Fruit fly (Drosophila melanogaster) S2 (cell line): ENCODE data around the gene CG42763.

Experiments used
- CG8478 ChIP-seq: fragments of >200 bp; optimal IDR thresholded peaks from 2 replicates; lab custom pipeline; 2018
- CTCF ChIP-seq, 2 experiments: fragments of >200 bp; optimal IDR thresholded peaks; 2 replicates each; lab custom pipeline; 2018

CG42763 gene

DNA sequence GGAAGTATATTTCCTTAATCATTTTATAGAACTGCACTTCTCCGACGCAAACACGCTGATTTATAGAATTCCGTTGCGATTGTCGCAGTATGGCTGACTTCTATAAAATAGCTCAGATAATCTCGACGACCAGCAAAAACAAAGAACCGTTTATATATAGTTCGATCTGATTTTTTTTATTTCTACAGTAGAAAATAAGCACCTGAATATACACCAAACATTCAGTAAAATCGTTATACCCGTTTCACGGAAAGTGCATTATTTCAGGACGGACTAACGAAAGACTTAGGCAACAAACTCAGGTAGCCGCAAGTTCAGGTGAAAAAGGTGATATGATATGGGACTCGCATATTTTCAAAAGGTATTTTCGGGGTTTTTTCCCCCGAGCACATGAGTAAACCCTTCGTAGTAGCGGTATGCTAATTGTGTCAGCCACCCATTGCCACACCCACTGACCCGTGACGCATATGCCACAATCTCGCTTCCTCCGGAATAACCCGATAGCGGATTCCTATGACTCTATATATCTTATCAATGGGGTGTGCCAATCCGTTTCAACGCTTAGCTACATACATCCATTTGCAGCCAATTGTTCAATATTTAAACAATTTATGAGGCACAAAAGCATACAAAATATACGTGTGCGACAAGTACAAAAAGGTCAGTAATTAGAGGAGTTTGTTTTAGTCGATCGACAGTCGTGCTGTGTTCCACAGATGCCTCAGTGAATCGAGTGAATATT is at the start of gene CG42763, which contains the start of gene CG43394:
Gene CG42763, minus strand, starts transcription at position 41 of the 742 bp plus-strand sequence.
Gene CG43394, plus strand, starts transcription at position 692 of the 742 bp plus-strand sequence.
- no peak for TF ChIP-seq CG8478 (lab: Kevin White, UChicago)
- TF ChIP-seq CTCF (optimal IDR thresholded peaks at IDR 0.05; lab: Kevin White, UChicago), result no peak

DNA sequence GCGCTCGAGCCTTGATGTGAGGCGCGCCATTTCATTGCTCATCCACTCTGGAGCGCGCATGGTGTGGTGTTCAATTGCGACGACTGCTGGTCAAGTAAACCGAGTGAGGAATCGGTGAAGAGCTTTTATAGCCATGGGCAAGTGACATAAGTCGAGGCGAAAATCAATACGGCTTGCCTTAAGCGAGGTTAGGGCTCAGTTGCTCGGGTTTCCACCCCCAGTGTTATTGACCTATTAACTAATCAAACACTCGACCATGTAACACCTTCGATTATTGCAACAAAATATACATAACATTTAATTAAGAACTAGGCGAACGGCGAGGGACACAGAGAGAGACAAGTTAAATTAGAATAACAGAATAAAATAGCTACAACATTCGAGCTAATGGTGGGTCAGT is 45.8 kb upstream of the CG42763 start, which contains the start of gene CG34134:
Gene CG34134, minus strand, starts transcription at position 101 of the 400 bp plus-strand sequence.
- TF ChIP-seq CTCF (optimal IDR thresholded peaks at IDR 0.05; lab: Kevin White, UChicago) (no peak), CG8478 (lab: Kevin White, UChicago) (no peak)

DNA sequence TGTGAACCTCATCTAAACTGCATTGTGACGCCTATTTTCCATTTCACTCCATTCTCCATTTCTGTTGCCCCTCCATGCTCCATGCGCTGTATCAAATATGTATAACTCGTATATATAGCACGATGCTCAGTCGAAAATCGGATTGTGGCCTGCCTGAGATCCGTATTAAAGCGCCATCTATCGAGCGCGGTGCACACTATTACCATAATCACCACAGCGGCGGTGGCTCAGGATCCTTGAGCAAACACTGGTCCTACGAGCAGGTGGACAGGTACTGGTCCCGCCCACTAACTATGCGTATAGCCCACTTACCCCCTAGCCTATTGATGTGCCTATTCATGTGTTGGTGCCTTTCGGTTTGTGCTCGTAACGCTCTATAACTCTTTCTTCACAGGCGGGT is 40.1 kb upstream of the CG42763 start:
- TF ChIP-seq CG8478 (lab: Kevin White, UChicago) (no peak), CTCF (optimal IDR thresholded peaks at IDR 0.05; lab: Kevin White, UChicago) (peak; percentile 82 to 90)

DNA sequence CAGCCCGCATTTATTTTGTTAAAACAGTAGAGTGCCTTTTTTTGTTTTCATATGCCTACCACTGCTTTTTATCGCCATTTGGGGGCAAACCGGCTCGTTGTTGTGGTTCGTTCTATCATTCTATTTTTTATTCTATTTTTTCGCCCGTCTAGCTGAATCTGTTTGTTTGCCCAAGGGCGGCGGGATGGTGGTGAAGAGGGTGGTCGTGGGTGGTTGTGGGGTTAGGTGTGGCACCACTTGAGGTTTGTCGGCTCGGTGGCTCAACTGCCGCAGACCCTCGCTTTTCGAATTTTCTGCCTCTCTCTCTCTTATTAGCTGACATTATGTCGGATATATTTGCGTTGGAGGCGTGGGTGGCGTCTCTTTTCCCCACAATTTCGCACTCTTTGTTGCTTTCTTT is 26.6 kb upstream of the CG42763 start:
- TF ChIP-seq CTCF (optimal IDR thresholded peaks at IDR 0.05; lab: Kevin White, UChicago) (no peak), CG8478 (lab: Kevin White, UChicago) (no peak)

DNA sequence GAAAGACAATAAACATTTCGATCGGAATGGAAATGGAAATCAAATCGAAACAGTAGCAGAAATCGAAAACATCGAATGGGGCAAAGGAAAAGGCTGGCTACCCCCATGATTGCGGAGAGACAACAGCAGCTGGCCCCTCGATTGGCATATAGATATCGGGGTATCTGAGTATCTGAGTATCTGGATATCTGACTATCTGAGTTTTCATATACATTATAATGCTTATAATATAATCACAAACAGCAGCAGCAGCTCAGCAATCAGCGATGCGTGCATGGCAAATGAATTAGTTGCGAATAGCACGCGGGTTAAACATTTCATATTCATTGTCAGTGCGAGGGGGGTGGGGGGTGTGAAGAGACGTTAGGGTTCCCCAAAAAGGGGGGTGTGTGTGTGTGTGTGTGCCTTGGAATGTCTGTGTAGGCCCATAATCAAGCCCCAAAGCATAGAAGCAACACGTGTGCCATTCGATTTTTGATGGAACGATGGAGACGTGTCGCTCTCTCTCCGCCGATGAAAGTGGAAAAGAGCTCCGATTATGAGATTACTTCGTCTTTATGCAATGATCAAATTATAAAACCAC is 25.8 kb upstream of the CG42763 start:
- no peak for TF ChIP-seq CG8478 (lab: Kevin White, UChicago)
- TF ChIP-seq CTCF (optimal IDR thresholded peaks at IDR 0.05; lab: Kevin White, UChicago), result no peak

DNA sequence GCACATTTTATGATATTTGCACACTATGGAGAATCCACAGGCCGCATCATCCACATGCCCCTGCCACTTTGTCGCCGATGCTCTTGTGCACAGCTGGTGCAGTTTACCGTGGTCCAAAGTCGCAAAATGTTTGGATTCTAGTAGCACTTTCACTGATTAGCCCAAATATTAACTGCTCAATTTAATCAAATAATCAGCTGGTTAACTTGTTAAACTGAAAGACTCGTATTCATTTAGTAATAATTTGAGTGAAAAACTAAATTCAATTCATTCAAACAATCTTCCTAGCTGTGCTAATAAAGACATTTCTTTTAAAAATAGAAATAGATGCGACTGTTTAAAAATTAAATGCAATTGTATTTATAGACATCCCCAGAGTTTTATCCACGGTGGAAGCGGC is 23.2 kb upstream of the CG42763 start:
- TF ChIP-seq CTCF (optimal IDR thresholded peaks at IDR 0.05; lab: Kevin White, UChicago) (no peak), CG8478 (lab: Kevin White, UChicago) (no peak)

DNA sequence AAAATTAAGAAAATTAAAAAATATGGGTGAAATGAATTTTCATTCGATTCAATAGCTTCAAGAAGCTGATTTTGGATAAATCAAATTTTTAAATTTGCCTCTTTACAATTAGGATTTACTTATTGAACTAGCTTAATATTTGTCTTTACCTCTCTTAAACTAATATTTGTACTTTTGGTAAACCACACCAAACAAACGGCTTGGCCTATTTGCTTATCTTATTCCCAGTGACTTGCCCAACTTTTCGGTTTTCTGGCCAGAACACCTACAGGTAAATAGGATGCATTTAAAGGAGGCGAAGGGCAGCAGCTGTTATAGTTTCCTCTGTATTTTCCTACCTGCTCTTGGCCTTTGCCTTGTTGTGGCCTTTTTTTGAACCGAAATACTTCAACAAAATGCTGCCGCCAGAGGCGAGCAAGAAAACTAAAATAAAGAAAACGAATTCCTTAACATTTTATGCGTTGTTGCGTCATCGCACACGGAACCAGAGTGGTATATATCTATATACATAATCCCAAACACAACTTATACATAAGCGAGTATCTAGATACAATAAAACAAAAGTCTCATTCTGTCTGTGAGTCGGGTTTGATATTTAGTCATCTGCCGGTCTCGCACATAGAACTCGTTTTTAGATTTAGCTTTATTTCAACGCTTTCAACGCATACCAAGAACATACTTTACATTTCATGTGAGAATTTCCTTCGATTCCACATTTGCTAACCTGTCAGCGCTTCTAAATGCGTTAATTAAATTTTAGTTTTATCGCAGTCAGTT is 21.1 kb upstream of the CG42763 start:
- TF ChIP-seq CG8478 (lab: Kevin White, UChicago), result no peak
- TF ChIP-seq CTCF (optimal IDR thresholded peaks at IDR 0.05; lab: Kevin White, UChicago), result no peak

DNA sequence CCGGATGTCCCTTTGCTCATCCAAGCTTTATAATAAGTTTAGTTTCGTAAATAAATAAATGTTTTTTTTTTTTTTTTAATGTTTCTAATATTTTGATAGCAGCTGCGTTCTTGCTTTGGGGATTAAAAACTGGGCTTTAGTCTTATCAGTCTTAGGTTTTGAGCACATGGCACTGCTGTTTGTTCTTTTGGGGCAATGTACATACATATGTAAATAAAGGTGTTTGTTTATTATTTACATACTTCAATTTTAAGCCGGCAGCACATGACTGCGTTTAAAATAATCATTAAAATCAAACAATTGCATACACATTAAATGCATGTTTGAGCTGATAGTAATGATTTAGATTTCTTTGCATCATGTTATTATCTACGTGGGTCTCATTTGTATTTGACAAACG is 19.3 kb upstream of the CG42763 start:
- TF ChIP-seq CG8478 (lab: Kevin White, UChicago), result no peak
- no peak for TF ChIP-seq CTCF (optimal IDR thresholded peaks at IDR 0.05; lab: Kevin White, UChicago)

DNA sequence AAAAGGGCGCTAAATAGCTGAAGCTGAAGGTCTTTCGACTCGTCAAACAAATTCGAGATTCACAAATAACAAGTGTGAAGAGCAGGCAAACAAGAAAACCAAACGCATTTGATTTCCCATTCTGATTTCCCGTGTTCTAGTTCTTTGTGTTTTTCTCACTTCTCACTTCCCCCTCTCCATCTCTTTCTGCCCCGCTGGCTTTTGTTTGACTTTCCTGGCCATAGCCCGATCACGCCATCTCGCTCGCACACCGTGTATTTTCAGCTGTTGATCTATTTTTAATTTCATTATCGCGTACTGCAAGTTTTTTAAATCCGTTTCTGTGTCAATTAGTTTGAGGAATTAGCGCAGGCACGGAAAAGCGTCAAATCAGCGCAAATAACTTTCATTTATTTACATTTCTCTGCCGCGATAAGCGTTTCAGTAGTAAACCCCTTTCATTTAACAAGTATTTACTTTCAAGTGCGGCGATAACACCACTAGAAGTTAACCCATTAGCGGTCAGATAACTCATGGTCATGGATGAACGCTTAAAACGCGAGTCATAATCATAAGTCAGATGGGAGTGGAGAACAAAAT is 18.8 kb upstream of the CG42763 start:
- TF ChIP-seq CG8478 (lab: Kevin White, UChicago) (no peak), CTCF (optimal IDR thresholded peaks at IDR 0.05; lab: Kevin White, UChicago) (no peak)

DNA sequence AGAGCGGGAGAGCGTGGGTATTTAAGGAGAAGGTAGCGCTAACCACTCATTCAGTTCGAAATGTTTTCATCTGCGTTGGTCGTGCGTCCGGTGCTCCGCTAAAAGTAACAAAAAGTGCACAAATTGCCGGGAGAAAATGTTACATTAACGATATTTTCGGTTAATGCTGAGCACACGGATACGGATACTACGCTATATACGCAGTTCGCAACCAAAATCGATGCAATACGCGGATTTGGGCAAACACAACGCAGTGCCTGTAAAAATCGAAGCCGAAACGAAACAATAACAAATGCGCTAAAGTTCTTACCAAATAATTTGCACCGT is 18.1 kb upstream of the CG42763 start, which contains the start of gene Piezo:
Gene Piezo, plus strand, starts transcription at position 49 of the 327 bp plus-strand sequence.
- no peak for TF ChIP-seq CG8478 (lab: Kevin White, UChicago)
- no peak for TF ChIP-seq CTCF (optimal IDR thresholded peaks at IDR 0.05; lab: Kevin White, UChicago)

DNA sequence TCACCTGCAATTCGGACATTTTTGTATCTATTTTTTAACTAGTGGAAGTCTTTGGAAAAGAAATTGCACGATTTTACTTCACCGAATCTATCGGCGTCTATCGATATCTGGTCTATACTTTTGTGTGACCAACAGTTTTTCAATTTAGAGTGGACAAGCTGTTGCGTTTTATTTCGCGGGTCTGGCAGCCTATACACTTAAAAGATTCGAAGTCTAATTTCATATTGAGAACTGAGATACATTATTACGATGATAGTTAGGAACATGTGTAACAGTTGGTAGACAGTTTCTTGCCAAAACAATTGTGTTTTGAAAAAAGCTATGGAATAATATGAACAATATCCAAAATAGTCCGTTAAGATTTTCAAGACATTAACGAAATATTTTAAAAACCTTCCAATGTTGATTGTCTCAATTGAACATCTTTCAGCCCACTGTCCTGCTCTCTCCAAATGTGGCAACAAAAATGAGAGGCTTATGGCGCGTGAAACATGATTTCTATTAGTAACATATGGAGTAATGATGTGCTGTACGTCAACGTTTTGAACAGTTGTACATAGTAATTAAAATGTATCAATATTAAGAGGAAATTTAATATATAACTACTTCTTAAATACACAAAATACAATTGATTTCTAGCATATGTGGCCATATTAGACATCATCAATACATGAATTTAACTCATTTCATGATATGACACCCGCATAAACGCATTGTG is 17.6 kb upstream of the CG42763 start, which contains the start of gene Acbp1:
Gene Acbp1, minus strand, starts transcription at position 146 of the 718 bp plus-strand sequence.
- TF ChIP-seq CTCF (optimal IDR thresholded peaks at IDR 0.05; lab: Kevin White, UChicago), result no peak
- TF ChIP-seq CG8478 (lab: Kevin White, UChicago), result no peak

DNA sequence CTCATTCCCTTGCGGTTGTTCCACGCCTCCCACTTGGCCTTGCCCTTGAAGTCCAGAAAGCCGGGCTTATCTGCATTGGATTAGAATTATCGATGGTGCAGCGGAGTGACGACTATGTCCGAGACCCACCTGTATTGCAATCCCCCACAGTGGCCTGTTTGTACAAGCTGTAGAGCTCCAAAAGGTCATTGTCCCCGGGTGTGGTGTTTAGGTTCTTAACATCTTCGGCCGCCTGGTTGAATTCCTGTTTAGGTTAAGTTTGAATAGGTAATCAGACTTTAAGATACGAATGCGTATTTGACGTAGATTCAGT is 17.0 kb upstream of the CG42763 start:
- no peak for TF ChIP-seq CTCF (optimal IDR thresholded peaks at IDR 0.05; lab: Kevin White, UChicago)
- no peak for TF ChIP-seq CG8478 (lab: Kevin White, UChicago)

DNA sequence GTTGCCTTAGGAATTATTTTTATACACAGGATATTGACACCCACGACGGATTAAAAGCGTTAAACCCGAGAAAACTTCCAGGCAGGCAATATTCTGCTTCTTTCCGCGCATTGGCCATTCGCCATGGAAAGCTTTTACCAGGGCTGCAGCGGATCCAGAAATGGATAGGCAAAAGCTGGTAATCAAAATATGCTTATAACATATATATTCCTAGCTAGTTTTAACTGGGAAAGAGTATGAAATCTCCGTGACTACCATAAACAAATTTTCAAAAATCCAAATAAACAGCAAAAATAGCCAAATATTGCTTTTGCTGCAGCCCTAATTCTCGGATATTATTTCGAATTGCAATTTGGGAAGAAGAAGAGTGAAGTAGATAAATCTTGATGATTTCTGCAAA is 14.6 kb upstream of the CG42763 start, which contains the start of the genes PAPLA1 and Rbsn-5:
Gene PAPLA1, minus strand, starts transcription at position 141 of the 400 bp plus-strand sequence.
Gene Rbsn-5, plus strand, starts transcription at position 335 of the 400 bp plus-strand sequence.
- TF ChIP-seq CG8478 (lab: Kevin White, UChicago) (no peak), CTCF (optimal IDR thresholded peaks at IDR 0.05; lab: Kevin White, UChicago) (no peak)

DNA sequence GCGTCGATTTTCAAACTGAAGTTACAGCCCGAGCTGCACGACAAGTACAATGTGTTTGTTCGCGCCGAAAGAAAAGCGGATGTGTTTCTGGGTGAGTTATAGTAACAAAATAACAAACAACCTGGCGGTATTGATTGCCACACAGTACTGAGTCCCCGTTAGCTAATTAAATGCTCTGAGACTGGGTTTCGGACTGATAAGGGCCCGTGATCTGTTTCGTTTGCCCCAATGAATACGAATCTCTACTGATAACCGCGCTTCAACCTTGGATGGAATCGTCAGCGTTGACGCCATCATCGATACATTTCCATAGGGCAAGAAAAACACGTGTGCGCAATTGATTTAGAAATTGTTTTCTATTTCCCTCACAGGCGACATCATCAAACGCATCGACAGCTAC is 12.3 kb upstream of the CG42763 start:
- TF ChIP-seq CG8478 (lab: Kevin White, UChicago) (no peak), CTCF (optimal IDR thresholded peaks at IDR 0.05; lab: Kevin White, UChicago) (no peak)
